Worm (Caenorhabditis elegans): ENCODE measurements around the gene mix-1.

- no peak for TF ChIP-seq unc-62 (GFP tag; optimal IDR thresholded peaks at IDR 0.05)
- no peak for TF ChIP-seq elt-1 (tag; optimal IDR thresholded peaks at IDR 0.05; ENCODE audit: borderline replicate concordance, insufficient read depth)
- no peak for TF ChIP-seq nhr-237 (tag; optimal IDR thresholded peaks at IDR 0.05)
- no peak for TF ChIP-seq pha-4 (tag; optimal IDR thresholded peaks at IDR 0.05)
Measured at ce11 chrII:10792611-10793010, 31.4 kb upstream of the mix-1 start.
